Worm (Caenorhabditis elegans) whole organism, L1 larva: ENCODE measurements around the gene EEED8.14.

Experiments
- C16A3.4 ChIP-seq: fragments of 150-350 bp; optimal IDR thresholded peaks from 2 replicates; lab custom pipeline; 2014; ENCODE audit warnings: missing biosample characterization, missing genetic modification characterization
- F16B12.6 ChIP-seq: fragments of 150-350 bp; optimal IDR thresholded peaks from 2 replicates; lab custom pipeline; 2014; ENCODE audit warnings: missing biosample characterization, missing genetic modification characterization
- aly-2 ChIP-seq: fragments of 150-350 bp; optimal IDR thresholded peaks from 2 replicates; lab custom pipeline; 2014; ENCODE audit warnings: missing biosample characterization, missing genetic modification characterization
- ama-1 ChIP-seq: fragments of 150-350 bp; optimal IDR thresholded peaks from 2 replicates; lab custom pipeline; 2014
- blmp-1 ChIP-seq: fragments of 150-350 bp; optimal IDR thresholded peaks from 2 replicates; lab custom pipeline; 2014; ENCODE audit warnings: missing biosample characterization, missing genetic modification characterization
- ceh-8 ChIP-seq: fragments of 200-800 bp; sonication (Bioruptor generic); optimal IDR thresholded peaks from 2 replicates; lab custom pipeline; 2018; ENCODE audit warnings: mild to moderate bottlenecking, missing genetic modification characterization, moderate library complexity, missing compliant biosample characterization
- ceh-82 ChIP-seq, 3 experiments: fragments of 150-350 bp in 1 of 3; sonication (generic microtip) in 2 of 3; optimal IDR thresholded peaks; 2 replicates each; lab custom pipeline; 2014 to 2017; ENCODE audit warnings: missing biosample characterization in 3 of 3, missing genetic modification characterization in 3 of 3
- ces-1 ChIP-seq: fragments of 150-350 bp; optimal IDR thresholded peaks from 2 replicates; lab custom pipeline; 2014; ENCODE audit warnings: missing biosample characterization, missing genetic modification reagents, missing genetic modification characterization
- dsc-1 ChIP-seq: sonication (generic microtip); optimal IDR thresholded peaks from 2 replicates; lab custom pipeline; 2016; ENCODE audit warnings: mild to moderate bottlenecking, missing genetic modification characterization, missing compliant biosample characterization
- efl-1 ChIP-seq, 4 experiments: fragments of 150-350 bp; optimal IDR thresholded peaks in 3 of 4; peaks in 1 of 4; 1 replicate in 1 of 4; 2 replicates in 3 of 4; lab custom pipeline; 2014; ENCODE audit warnings: missing biosample characterization in 2 of 4, missing genetic modification characterization in 2 of 4, missing genetic modification reagents in 2 of 4
- efl-3 ChIP-seq: fragments of 200-800 bp; sonication (Bioruptor generic); optimal IDR thresholded peaks from 2 replicates; lab custom pipeline; 2018; ENCODE audit warnings: mild to moderate bottlenecking, missing genetic modification characterization, missing compliant biosample characterization
- egl-13 ChIP-seq: sonication (generic microtip); optimal IDR thresholded peaks from 2 replicates; lab custom pipeline; 2016; ENCODE audit warnings: missing genotype, missing genetic modification reagents, missing genetic modification characterization, missing compliant biosample characterization
- egl-27 ChIP-seq, 2 experiments: fragments of 150-350 bp in 1 of 2; sonication (generic microtip); optimal IDR thresholded peaks; 3 replicates each; lab custom pipeline; 2017 to 2018; ENCODE audit warnings: missing biosample characterization in 2 of 2, missing genetic modification characterization in 2 of 2, missing genetic modification reagents in 2 of 2
- elt-2 ChIP-seq: sonication (generic microtip); optimal IDR thresholded peaks from 2 replicates; lab custom pipeline; 2016; ENCODE audit warnings: missing genetic modification characterization, mild to moderate bottlenecking, inconsistent platforms, missing compliant biosample characterization, missing genetic modification reagents
- elt-3 ChIP-seq, 6 experiments: fragments of 150-350 bp in 1 of 6; sonication (generic microtip); optimal IDR thresholded peaks; 2 replicates each; lab custom pipeline; 2017 to 2018; ENCODE audit warnings: missing biosample characterization in 6 of 6, missing genetic modification characterization in 6 of 6, inconsistent platforms in 1 of 6
- ets-5 ChIP-seq: fragments of 200-800 bp; sonication (Bioruptor generic); IDR thresholded peaks from 2 replicates; pipeline ENCODE4 v1.3.6; 2022; ENCODE audit warnings: missing genetic modification characterization, missing compliant biosample characterization
- fkh-10 ChIP-seq: sonication (generic microtip); optimal IDR thresholded peaks from 2 replicates; lab custom pipeline; 2017; ENCODE audit warnings: missing biosample characterization, missing genetic modification reagents, missing genetic modification characterization
- grh-1 ChIP-seq: fragments of 200-800 bp; sonication (Bioruptor generic); IDR thresholded peaks from 2 replicates; pipeline ENCODE4 v1.3.6; 2022; ENCODE audit warnings: missing genetic modification reagents, missing genetic modification characterization, missing compliant biosample characterization
- irx-1 ChIP-seq: sonication (generic microtip); optimal IDR thresholded peaks from 2 replicates; lab custom pipeline; 2016; ENCODE audit warnings: missing genetic modification characterization, missing compliant biosample characterization
- isw-1 ChIP-seq: fragments of 200-800 bp; sonication (Bioruptor generic); IDR thresholded peaks from 2 replicates; pipeline ENCODE4 v1.3.6; 2022; ENCODE audit warnings: missing genetic modification characterization, missing compliant biosample characterization
- lin-13 ChIP-seq: fragments of 150-350 bp; optimal IDR thresholded peaks from 2 replicates; lab custom pipeline; 2014; ENCODE audit warnings: missing biosample characterization, missing genetic modification reagents, missing genetic modification characterization
- lin-35 ChIP-seq, 2 experiments: fragments of 150-350 bp; optimal IDR thresholded peaks; 2 replicates each; lab custom pipeline; 2014; ENCODE audit warnings: missing biosample characterization in 2 of 2, missing genetic modification characterization in 2 of 2, missing genetic modification reagents in 2 of 2
- lin-39 ChIP-seq: fragments of 150-350 bp; optimal IDR thresholded peaks from 2 replicates; lab custom pipeline; 2014; ENCODE audit warnings: missing biosample characterization, missing genetic modification reagents, missing genetic modification characterization
- lir-3 ChIP-seq: sonication (generic microtip); optimal IDR thresholded peaks from 2 replicates; lab custom pipeline; 2016; ENCODE audit warnings: mild to moderate bottlenecking, missing genetic modification characterization, moderate library complexity, missing compliant biosample characterization; ENCODE audit not compliant: poor library complexity
- mef-2 ChIP-seq: fragments of 150-350 bp; optimal IDR thresholded peaks from 2 replicates; lab custom pipeline; 2014; ENCODE audit warnings: missing biosample characterization, missing genetic modification characterization
- mep-1 ChIP-seq: fragments of 150-350 bp; optimal IDR thresholded peaks from 2 replicates; lab custom pipeline; 2014; ENCODE audit warnings: missing biosample characterization, missing genetic modification characterization
- nhr-28 ChIP-seq: fragments of 150-350 bp; optimal IDR thresholded peaks from 2 replicates; lab custom pipeline; 2014; ENCODE audit warnings: missing biosample characterization, missing genetic modification characterization
- nhr-47 ChIP-seq: sonication (generic microtip); optimal IDR thresholded peaks from 2 replicates; lab custom pipeline; 2016; ENCODE audit warnings: mild to moderate bottlenecking, missing genetic modification characterization, moderate library complexity, missing compliant biosample characterization
- nhr-77 ChIP-seq: fragments of 150-350 bp; optimal IDR thresholded peaks from 2 replicates; lab custom pipeline; 2014; ENCODE audit warnings: missing biosample characterization, missing genetic modification characterization
- nhr-90 ChIP-seq: sonication (generic microtip); optimal IDR thresholded peaks from 2 replicates; lab custom pipeline; 2016; ENCODE audit warnings: mild to moderate bottlenecking, missing genetic modification characterization, missing compliant biosample characterization; ENCODE audit not compliant: poor library complexity
- pag-3 ChIP-seq: sonication (generic microtip); optimal IDR thresholded peaks from 2 replicates; lab custom pipeline; 2017; ENCODE audit warnings: missing genetic modification characterization, mild to moderate bottlenecking, missing compliant biosample characterization, antibody characterized with exemption, borderline replicate concordance; ENCODE audit not compliant: insufficient read depth
- pax-3 ChIP-seq: fragments of 200-800 bp; sonication (Bioruptor generic); optimal IDR thresholded peaks from 2 replicates; lab custom pipeline; 2018; ENCODE audit warnings: mild to moderate bottlenecking, missing genetic modification characterization, moderate library complexity, missing compliant biosample characterization
- sptf-1 ChIP-seq: fragments of 150-350 bp; optimal IDR thresholded peaks from 2 replicates; lab custom pipeline; 2014; ENCODE audit warnings: missing biosample characterization, missing genetic modification characterization
- tlp-1 ChIP-seq: fragments of 150-350 bp; optimal IDR thresholded peaks from 2 replicates; lab custom pipeline; 2014; ENCODE audit warnings: missing biosample characterization, missing genetic modification characterization
- unc-130 ChIP-seq: fragments of 150-350 bp; optimal IDR thresholded peaks from 2 replicates; lab custom pipeline; 2017; ENCODE audit warnings: missing biosample characterization, missing genetic modification characterization, inconsistent platforms
- xbp-1 ChIP-seq: sonication (generic microtip); optimal IDR thresholded peaks from 2 replicates; lab custom pipeline; 2016; ENCODE audit warnings: missing genetic modification characterization, missing compliant biosample characterization
- zip-4 ChIP-seq: fragments of 200-800 bp; sonication (Bioruptor generic); optimal IDR thresholded peaks from 2 replicates; lab custom pipeline; 2018; ENCODE audit warnings: mild to moderate bottlenecking, missing genetic modification characterization, moderate library complexity, missing compliant biosample characterization

Gene EEED8.14

DNA sequence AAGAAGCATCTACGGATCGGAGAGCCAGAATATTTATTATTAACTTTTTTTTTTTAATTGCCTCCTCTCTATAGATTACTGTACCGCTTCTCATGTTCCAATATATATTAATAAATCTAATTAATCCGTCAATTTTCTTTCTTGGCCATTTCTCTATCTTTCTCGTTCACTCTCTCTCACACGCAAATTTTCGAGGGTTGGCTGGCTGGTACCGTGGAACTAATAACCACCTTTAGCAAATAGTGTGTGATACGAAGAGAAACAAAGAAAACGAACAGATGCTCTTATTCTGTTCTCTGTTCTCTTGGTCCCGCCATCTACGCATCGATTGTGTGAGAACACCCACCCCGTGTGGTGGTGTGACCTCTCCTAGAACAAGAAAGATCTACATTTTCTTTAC is 4.5 kb upstream of the EEED8.14 start:
- TF ChIP-seq unc-130 (tag; lab: Kevin White, UChicago), result no peak
- TF ChIP-seq grh-1 (GFP tag; lab: Robert Waterston, UW), result no peak
- TF ChIP-seq elt-3 (tag; optimal IDR thresholded peaks at IDR 0.05; lab: Kevin White, UChicago), result no peak
- TF ChIP-seq dsc-1 (tag; lab: Kevin White, UChicago), result no peak
- TF ChIP-seq nhr-77, result no peak
- no peak for TF ChIP-seq efl-3
- no peak for TF ChIP-seq pag-3
- no peak for TF ChIP-seq F16B12.6 (tag; lab: Kevin White, UChicago)
- no peak for TF ChIP-seq elt-2
- no peak for TF ChIP-seq mep-1
- no peak for TF ChIP-seq lir-3 (tag; lab: Kevin White, UChicago)
- no peak for TF ChIP-seq lin-35 (GFP tag; optimal IDR thresholded peaks at IDR 0.05; lab: Kevin White, UChicago)
- no peak for TF ChIP-seq ceh-8 (GFP tag; lab: Kevin White, UChicago)
- no peak for TF ChIP-seq irx-1 (tag; lab: Kevin White, UChicago)

DNA sequence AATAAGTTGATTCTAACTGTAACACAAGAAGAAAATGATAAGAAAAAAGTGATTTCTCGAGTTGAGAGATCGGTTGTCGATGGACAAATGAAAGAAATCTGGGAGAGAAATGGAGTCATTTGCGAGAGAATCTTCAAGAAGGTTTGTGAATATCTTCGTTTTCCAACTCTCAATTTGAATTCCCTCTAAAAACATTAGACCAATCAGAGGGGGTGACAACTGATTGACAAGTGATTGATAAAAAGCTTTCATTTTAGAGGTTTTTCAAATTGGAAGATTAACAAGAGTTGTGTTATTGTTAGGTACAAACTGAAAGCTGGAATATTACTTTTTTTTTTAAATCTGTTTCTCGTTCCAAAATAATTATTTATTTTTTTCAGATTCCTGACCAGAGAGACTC is 4.1 kb upstream of the EEED8.14 start:
- TF ChIP-seq nhr-90 (tag; lab: Kevin White, UChicago), result no peak
- no peak for TF ChIP-seq efl-1 (optimal IDR thresholded peaks at IDR 0.05; lab: Kevin White, UChicago)
- TF ChIP-seq efl-1 (GFP tag; optimal IDR thresholded peaks at IDR 0.05 in 1 of 2; lab: Kevin White, UChicago), result peak in 1 of 2 experiments; percentile 23

ce11 chrII:5416204-5416764 is 2.4 kb upstream of the EEED8.14 start, which contains the start of gene EEED8.2:
Gene EEED8.2, plus strand, starts transcription at chrII:5416714.
- TF ChIP-seq nhr-28 (tag; lab: Kevin White, UChicago) (no peak), F16B12.6 (tag; lab: Kevin White, UChicago) (no peak), ama-1 (lab: Kevin White, UChicago) (no peak), sptf-1 (tag; lab: Kevin White, UChicago) (no peak), pax-3 (tag; lab: Kevin White, UChicago) (no peak), blmp-1 (tag; lab: Kevin White, UChicago) (peak; percentile 14), elt-3 (tag; optimal IDR thresholded peaks at IDR 0.05; lab: Kevin White, UChicago) (peak in 1 of 6 experiments; percentile 2), xbp-1 (tag; lab: Kevin White, UChicago) (no peak), zip-4 (no peak), pag-3 (no peak), tlp-1 (tag; lab: Kevin White, UChicago) (no peak), fkh-10 (no peak), efl-1 (optimal IDR thresholded peaks at IDR 0.05; lab: Kevin White, UChicago) (no peak), efl-1 (GFP tag; optimal IDR thresholded peaks at IDR 0.05 in 1 of 2; lab: Kevin White, UChicago) (no peak), egl-13 (tag; lab: Kevin White, UChicago) (no peak), mef-2 (tag; lab: Kevin White, UChicago) (no peak), egl-27 (tag; optimal IDR thresholded peaks at IDR 0.05; lab: Kevin White, UChicago) (no peak), C16A3.4 (tag; lab: Kevin White, UChicago) (no peak), ets-5 (GFP tag; lab: Robert Waterston, UW) (no peak)

ce11 chrII:5412467-5412866 is 1.4 kb downstream of the EEED8.14 start, which contains the start of the genes EEED8.13 and EEED8.18:
Gene EEED8.13, minus strand, starts transcription at chrII:5412567.
Gene EEED8.18, minus strand, starts transcription at chrII:5412610.
- no peak for TF ChIP-seq ces-1 (GFP tag; lab: Kevin White, UChicago)
- no peak for TF ChIP-seq lin-39
- no peak for TF ChIP-seq nhr-77
- no peak for TF ChIP-seq nhr-47
- no peak for TF ChIP-seq lin-13 (GFP tag; lab: Kevin White, UChicago)
- no peak for TF ChIP-seq isw-1 (GFP tag; lab: Robert Waterston, UW)
- no peak for TF ChIP-seq egl-27 (tag; optimal IDR thresholded peaks at IDR 0.05; lab: Kevin White, UChicago)
- TF ChIP-seq ceh-82 (tag; optimal IDR thresholded peaks at IDR 0.05; lab: Kevin White, UChicago), result no peak
- TF ChIP-seq aly-2 (tag; lab: Kevin White, UChicago), result no peak
- no peak for TF ChIP-seq ama-1 (lab: Kevin White, UChicago)
